Worm (Caenorhabditis elegans): ENCODE data around the gene nrde-3.

Gene nrde-3

ce11 chrX:371761-372285 lies at the start of gene nrde-3:
nrde-3 (plus strand) TSS chrX:372235.
- TF ChIP-seq nhr-25 (tag; optimal IDR thresholded peaks at IDR 0.05; ENCODE audit: borderline replicate concordance, insufficient read depth) (no peak), lir-3 (tag; optimal IDR thresholded peaks at IDR 0.05) (no peak), spr-1 (tag; optimal IDR thresholded peaks at IDR 0.05) (no peak), egl-43 (GFP tag; IDR thresholded peaks at IDR 0.05) (no peak), spr-3 (GFP tag; optimal IDR thresholded peaks at IDR 0.05) (no peak), nhr-41 (GFP tag; IDR thresholded peaks at IDR 0.05) (no peak), mes-2 (tag; optimal IDR thresholded peaks at IDR 0.05; ENCODE audit: poor library complexity, severe bottlenecking) (no peak), lin-39 (tag; optimal IDR thresholded peaks at IDR 0.05) (no peak), lin-1 (GFP tag; IDR thresholded peaks at IDR 0.05) (no peak), T26A8.4 (GFP tag; IDR thresholded peaks at IDR 0.05) (no peak), ztf-7 (tag; optimal IDR thresholded peaks at IDR 0.05) (no peak)

ce11 chrX:324021-324420 lies 48.0 kb upstream of the nrde-3 start:
- TF ChIP-seq jun-1 (tag; optimal IDR thresholded peaks at IDR 0.05) (no peak), mxl-2 (GFP tag; conservative IDR thresholded peaks at IDR 0.05) (no peak), hlh-11 (tag; optimal IDR thresholded peaks at IDR 0.05) (peak; percentile 68), daf-16 (GFP tag; optimal IDR thresholded peaks at IDR 0.05) (peak in 1 of 2 experiments; percentile 17), daf-16 (tag; optimal IDR thresholded peaks at IDR 0.05) (peak; percentile 62), zfp-3 (GFP tag; conservative IDR thresholded peaks at IDR 0.05) (no peak), hif-1 (tag; optimal IDR thresholded peaks at IDR 0.05) (peak in 1 of 2 experiments; percentile 75), nhr-102 (tag; optimal IDR thresholded peaks at IDR 0.05) (no peak), ces-1 (GFP tag; optimal IDR thresholded peaks at IDR 0.05) (no peak), T26A8.4 (GFP tag; IDR thresholded peaks at IDR 0.05) (no peak), aha-1 (tag) (peak; percentile 84), nhr-28 (tag; optimal IDR thresholded peaks at IDR 0.05) (peak; percentile 6), F37D6.2 (tag; optimal IDR thresholded peaks at IDR 0.05) (peak; percentile 9), nhr-48 (tag; optimal IDR thresholded peaks at IDR 0.05) (no peak), mdl-1 (tag; optimal IDR thresholded peaks at IDR 0.05) (peak; percentile 90 to 97), hlh-30 (tag; optimal IDR thresholded peaks at IDR 0.05; ENCODE audit: insufficient read depth) (peak; percentile 95), T20F7.1 (GFP tag; optimal IDR thresholded peaks at IDR 0.05) (peak; percentile 35), dmd-9 (GFP tag; IDR thresholded peaks at IDR 0.05) (0 out of 2 replicates have a peak, but pooled peaks have one; percentile 39), lsy-2 (tag; optimal IDR thresholded peaks at IDR 0.05) (peak; percentile 35 to 77), daf-19 (GFP tag; conservative IDR thresholded peaks at IDR 0.05) (no peak), dpl-1 (GFP tag; optimal IDR thresholded peaks at IDR 0.05) (peak; percentile 32), nhr-25 (tag; optimal IDR thresholded peaks at IDR 0.05; ENCODE audit: borderline replicate concordance, insufficient read depth) (no peak), egl-43 (GFP tag; IDR thresholded peaks at IDR 0.05) (peak; percentile 49; the same call in 1 of the 2 replicates), ceh-20 (GFP tag; IDR thresholded peaks at IDR 0.05) (0 out of 2 replicates have a peak, but pooled peaks have one; percentile 43), spr-1 (tag; optimal IDR thresholded peaks at IDR 0.05) (no peak), nhr-11 (tag; optimal IDR thresholded peaks at IDR 0.05) (peak; percentile 76), dmd-6 (GFP tag; IDR thresholded peaks at IDR 0.05) (peak; percentile 32), rbr-2 (tag; optimal IDR thresholded peaks at IDR 0.05) (peak; percentile 61), tag-97 (GFP tag; IDR thresholded peaks at IDR 0.05) (no peak), tra-1 (GFP tag; IDR thresholded peaks at IDR 0.05) (no peak), lin-1 (GFP tag; IDR thresholded peaks at IDR 0.05) (peak; percentile 28; the same call in 1 of the 2 replicates), lin-13 (GFP tag; optimal IDR thresholded peaks at IDR 0.05) (no peak), hmg-1.1 (GFP tag; IDR thresholded peaks at IDR 0.05) (peak; percentile 81), mep-1 (tag; optimal IDR thresholded peaks at IDR 0.05) (peak; percentile 79), vab-7 (GFP tag; IDR thresholded peaks at IDR 0.05) (no peak), set-16 (GFP tag; IDR thresholded peaks at IDR 0.05) (peak; percentile 33; the same call in 1 of the 2 replicates), D1046.2 (GFP tag; IDR thresholded peaks at IDR 0.05) (no peak), fkh-10 (GFP tag; optimal IDR thresholded peaks at IDR 0.05) (peak; percentile 87), lin-38 (GFP tag; IDR thresholded peaks at IDR 0.05) (peak; percentile 39; the same call in 1 of the 2 replicates), dve-1 (tag; optimal IDR thresholded peaks at IDR 0.05; ENCODE audit: insufficient read depth) (peak; percentile 59), arid-1 (GFP tag; conservative IDR thresholded peaks at IDR 0.05) (no peak)

All from whole organism, L4 larva.